Fruit fly (Drosophila melanogaster): ENCODE measurements around the gene CG14963.

Gene CG14963

dm6 chr3L:3127544-3127943 is 44.8 kb downstream of the CG14963 start, which contains the start of gene promL (continued):
- TF ChIP-seq CG4854 (GFP tag; optimal IDR thresholded peaks at IDR 0.05) (peak; percentile 18), Gug (GFP tag; IDR thresholded peaks at IDR 0.05) (no peak), ATbp (GFP tag; optimal IDR thresholded peaks at IDR 0.05) (peak; percentile 55), CG43689 (GFP tag; IDR thresholded peaks at IDR 0.05) (no peak), CG10565 (GFP tag; optimal IDR thresholded peaks at IDR 0.05) (no peak), Antp (GFP tag; optimal IDR thresholded peaks at IDR 0.05) (no peak), Ravus (GFP tag; IDR thresholded peaks at IDR 0.05) (no peak), CG13624 (GFP tag; optimal IDR thresholded peaks at IDR 0.05) (peak; percentile 68), CG1603 (tag; optimal IDR thresholded peaks at IDR 0.05) (peak; percentile 83), Hey (tag; optimal IDR thresholded peaks at IDR 0.05) (peak; percentile 16), schlank (tag; optimal IDR thresholded peaks at IDR 0.05) (no peak), CG17912 (GFP tag; optimal IDR thresholded peaks at IDR 0.05) (peak; percentile 85), peb (GFP tag; IDR thresholded peaks at IDR 0.05) (no peak), Optix (GFP tag; IDR thresholded peaks at IDR 0.05) (no peak), CG18011 (GFP tag; optimal IDR thresholded peaks at IDR 0.05) (peak; percentile 3), CG2889 (GFP tag; IDR thresholded peaks at IDR 0.05) (no peak), emc (GFP tag; optimal IDR thresholded peaks at IDR 0.05) (peak; percentile 4), trh (GFP tag; optimal IDR thresholded peaks at IDR 0.05) (no peak), pho (GFP tag; optimal IDR thresholded peaks at IDR 0.05) (peak; percentile 31), chinmo (GFP tag; IDR thresholded peaks at IDR 0.05; ENCODE audit: partially characterized antibody) (0 out of 4 replicates have a peak, but pooled peaks have one; percentile 61), fd96Cb (tag; optimal IDR thresholded peaks at IDR 0.05) (no peak), CG3281 (GFP tag; optimal IDR thresholded peaks at IDR 0.05) (peak; percentile 81), CG17802 (tag; optimal IDR thresholded peaks at IDR 0.05) (no peak), CG18764 (GFP tag; optimal IDR thresholded peaks at IDR 0.05) (peak; percentile 12), bbx (GFP tag; IDR thresholded peaks at IDR 0.05; ENCODE audit: partially characterized antibody) (peak; percentile 72), pita (GFP tag; optimal IDR thresholded peaks at IDR 0.05) (peak; percentile 28), CG14050 (GFP tag; IDR thresholded peaks at IDR 0.05) (no peak), CG11723 (GFP tag; optimal IDR thresholded peaks at IDR 0.05) (peak; percentile 28), Rx (GFP tag; IDR thresholded peaks at IDR 0.05) (no peak), her (GFP tag; optimal IDR thresholded peaks at IDR 0.05) (no peak), CG2120 (GFP tag; optimal IDR thresholded peaks at IDR 0.05) (peak; percentile 14), CG3065 (GFP tag; optimal IDR thresholded peaks at IDR 0.05) (no peak), CG32767 (GFP tag; IDR thresholded peaks at IDR 0.05) (peak; percentile 38; the same call in 1 of the 2 replicates), maf-S (GFP tag; optimal IDR thresholded peaks at IDR 0.05) (peak; percentile 40), Sin3A (optimal IDR thresholded peaks at IDR 0.05) (peak; percentile 42), unpg (GFP tag; optimal IDR thresholded peaks at IDR 0.05) (peak; percentile 61), zf30C (GFP tag; optimal IDR thresholded peaks at IDR 0.05) (peak; percentile 23), Hr51 (GFP tag; optimal IDR thresholded peaks at IDR 0.05) (peak; percentile 18 to 52), Fer3 (tag; optimal IDR thresholded peaks at IDR 0.05) (peak; percentile 53), Gsc (GFP tag; IDR thresholded peaks at IDR 0.05) (no peak), E2f2 (GFP tag; IDR thresholded peaks at IDR 0.05) (peak; percentile 82), en (GFP tag; optimal IDR thresholded peaks at IDR 0.05) (peak; percentile 7), ftz-f1 (GFP tag; optimal IDR thresholded peaks at IDR 0.05) (peak; percentile 31), rib (GFP tag; IDR thresholded peaks at IDR 0.05) (no peak), Ada2b (GFP tag; IDR thresholded peaks at IDR 0.05) (peak; percentile 29; the same call in 1 of the 2 replicates), Hsf (GFP tag; optimal IDR thresholded peaks at IDR 0.05) (peak; percentile 60), CG1832 (GFP tag; optimal IDR thresholded peaks at IDR 0.05) (no peak), tll (GFP tag; optimal IDR thresholded peaks at IDR 0.05) (no peak), CG8944 (GFP tag; optimal IDR thresholded peaks at IDR 0.05) (no peak), eyg (GFP tag; optimal IDR thresholded peaks at IDR 0.05) (peak; percentile 78), Hr39 (optimal IDR thresholded peaks at IDR 0.05) (no peak), aop (GFP tag; IDR thresholded peaks at IDR 0.05) (no peak)
